Worm (Caenorhabditis elegans) whole organism, L2 larva: ENCODE results near the gene fbxb-65.

Experiments
- ceh-82 ChIP-seq: fragments of 150-350 bp; optimal IDR thresholded peaks from 2 replicates; lab custom pipeline; 2014; ENCODE audit warnings: missing biosample characterization, missing genetic modification characterization
- crh-2 ChIP-seq: sonication (generic microtip); optimal IDR thresholded peaks from 2 replicates; lab custom pipeline; 2017; ENCODE audit warnings: missing biosample characterization, missing genetic modification characterization
- nhr-77 ChIP-seq: fragments of 150-350 bp; optimal IDR thresholded peaks from 2 replicates; lab custom pipeline; 2014; ENCODE audit warnings: missing biosample characterization, missing genetic modification characterization

- TF ChIP-seq crh-2 (tag; lab: Kevin White, UChicago) (no peak), ceh-82 (no peak), nhr-77 (tag; lab: Kevin White, UChicago) (no peak)
Observed at ce11 chrV:19309591-19309990, 19.8 kb upstream of the fbxb-65 start, which contains the start of gene F55C9.11.
